Worm (Caenorhabditis elegans): ENCODE results near the gene clec-178.

- TF ChIP-seq nhr-77 (tag; optimal IDR thresholded peaks at IDR 0.05) (no peak), lin-39 (tag; optimal IDR thresholded peaks at IDR 0.05) (no peak), zfp-3 (GFP tag; conservative IDR thresholded peaks at IDR 0.05) (no peak), lsy-2 (tag; optimal IDR thresholded peaks at IDR 0.05) (no peak), ztf-7 (tag; optimal IDR thresholded peaks at IDR 0.05) (no peak), nhr-76 (tag; optimal IDR thresholded peaks at IDR 0.05) (no peak), aly-2 (tag; optimal IDR thresholded peaks at IDR 0.05) (no peak), pqm-1 (tag; optimal IDR thresholded peaks at IDR 0.05) (no peak), nhr-11 (tag; optimal IDR thresholded peaks at IDR 0.05) (no peak)
Measured at ce11 chrIV:5703917-5704316, 50.2 kb downstream of the clec-178 start.
